Fruit fly (Drosophila melanogaster): ENCODE data around the gene CG10514.

CG10514 gene

dm6 chr3R:25309175-25309574, 29.5 kb upstream of the CG10514 start (continued):
- TF ChIP-seq dati (GFP tag; IDR thresholded peaks at IDR 0.05) = no peak
- TF ChIP-seq CG7745 (tag; optimal IDR thresholded peaks at IDR 0.05) = no peak
- TF ChIP-seq E2f1 (GFP tag; IDR thresholded peaks at IDR 0.05) = no peak
- peak; percentile 3 for TF ChIP-seq sd (tag; optimal IDR thresholded peaks at IDR 0.05)
- no peak for TF ChIP-seq CG34224 (GFP tag; IDR thresholded peaks at IDR 0.05; ENCODE audit: partially characterized antibody)
- TF ChIP-seq pros (GFP tag; optimal IDR thresholded peaks at IDR 0.05) = no peak
- no peak for TF ChIP-seq CG15011 (GFP tag; optimal IDR thresholded peaks at IDR 0.05)
- TF ChIP-seq lilli (GFP tag; optimal IDR thresholded peaks at IDR 0.05) = no peak
- no peak for TF ChIP-seq CkIIα-i1 (GFP tag; IDR thresholded peaks at IDR 0.05)
- no peak for TF ChIP-seq CG33557 (GFP tag; optimal IDR thresholded peaks at IDR 0.05)
- peak; percentile 53 for TF ChIP-seq lab (GFP tag; optimal IDR thresholded peaks at IDR 0.05)
- no peak for TF ChIP-seq ham (GFP tag; IDR thresholded peaks at IDR 0.05)
- TF ChIP-seq insv (GFP tag; optimal IDR thresholded peaks at IDR 0.05) = no peak
- no peak for TF ChIP-seq pan (optimal IDR thresholded peaks at IDR 0.05)
- TF ChIP-seq pan (GFP tag; optimal IDR thresholded peaks at IDR 0.05 in 1 of 2, IDR thresholded peaks at IDR 0.05 in 1 of 2) = no peak
- no peak for TF ChIP-seq CG12219 (GFP tag; optimal IDR thresholded peaks at IDR 0.05)
- TF ChIP-seq CG12942 (GFP tag; optimal IDR thresholded peaks at IDR 0.05) = no peak
- TF ChIP-seq CG34376 (GFP tag; optimal IDR thresholded peaks at IDR 0.05) = peak; percentile 7
- TF ChIP-seq grn (GFP tag; optimal IDR thresholded peaks at IDR 0.05) = peak; percentile 38
- no peak for TF ChIP-seq cg (GFP tag; optimal IDR thresholded peaks at IDR 0.05)
- TF ChIP-seq CG7357 (GFP tag; IDR thresholded peaks at IDR 0.05) = no peak
- TF ChIP-seq bowl (GFP tag; IDR thresholded peaks at IDR 0.05) = no peak
- TF ChIP-seq Dip3 (GFP tag; optimal IDR thresholded peaks at IDR 0.05) = no peak
- TF ChIP-seq sens (GFP tag) = no peak

- TF ChIP-seq NC2β (GFP tag; optimal IDR thresholded peaks at IDR 0.05) (no peak), Hr78 (GFP tag; optimal IDR thresholded peaks at IDR 0.05) (peak in 1 of 2 experiments; percentile 63), lab (GFP tag; optimal IDR thresholded peaks at IDR 0.05) (peak; percentile 2), Jarid2 (GFP tag; optimal IDR thresholded peaks at IDR 0.05) (peak; percentile 46), sug (tag; optimal IDR thresholded peaks at IDR 0.05) (peak; percentile 38), CG13287 (GFP tag; IDR thresholded peaks at IDR 0.05; ENCODE audit: partially characterized antibody) (peak; percentile 20; the same call in 1 of the 2 replicates), CG33557 (GFP tag; optimal IDR thresholded peaks at IDR 0.05) (no peak), sd (tag; optimal IDR thresholded peaks at IDR 0.05) (peak; percentile 43), MBD-R2 (GFP tag; IDR thresholded peaks at IDR 0.05) (no peak), CG7786 (GFP tag; optimal IDR thresholded peaks at IDR 0.05) (no peak), tap (tag; optimal IDR thresholded peaks at IDR 0.05) (no peak), CG2199 (GFP tag; IDR thresholded peaks at IDR 0.05) (peak; percentile 40; the same call in 1 of the 3 replicates), CG9727 (GFP tag; optimal IDR thresholded peaks at IDR 0.05) (no peak), exex (tag; optimal IDR thresholded peaks at IDR 0.05) (peak; percentile 41), CG7271 (tag; optimal IDR thresholded peaks at IDR 0.05) (no peak), croc (GFP tag; conservative IDR thresholded peaks at IDR 0.05) (no peak), mirr (GFP tag; optimal IDR thresholded peaks at IDR 0.05) (peak; percentile 73), sima (GFP tag; optimal IDR thresholded peaks at IDR 0.05) (no peak), CG15514 (GFP tag; optimal IDR thresholded peaks at IDR 0.05) (no peak), Dek (tag; optimal IDR thresholded peaks at IDR 0.05) (no peak), CG15269 (tag; optimal IDR thresholded peaks at IDR 0.05) (no peak), klu (GFP tag; IDR thresholded peaks at IDR 0.05) (no peak), CG13894 (tag; optimal IDR thresholded peaks at IDR 0.05) (peak; percentile 37), CG12769 (tag; optimal IDR thresholded peaks at IDR 0.05) (peak; percentile 51), CG11247 (GFP tag; IDR thresholded peaks at IDR 0.05) (no peak), CG8290 (GFP tag; optimal IDR thresholded peaks at IDR 0.05) (no peak), CG8290 (tag; optimal IDR thresholded peaks at IDR 0.05) (peak in 1 of 2 experiments; percentile 53), chinmo (GFP tag; IDR thresholded peaks at IDR 0.05; ENCODE audit: partially characterized antibody) (peak; percentile 87; the same call in 2 of the 4 replicates), CG9932 (GFP tag; IDR thresholded peaks at IDR 0.05) (no peak), cg (GFP tag; optimal IDR thresholded peaks at IDR 0.05) (peak; percentile 61), CG16863 (GFP tag; optimal IDR thresholded peaks at IDR 0.05) (no peak)
These were observed 28.6 kb upstream of the CG10514 start, which contains the start of gene CG10550 for dm6 chr3R:25308228-25308627. CG10550 (minus strand) TSS chr3R:25308391.
